Fruit fly (Drosophila melanogaster): ENCODE results near the gene cdm.

Gene cdm

DNA sequence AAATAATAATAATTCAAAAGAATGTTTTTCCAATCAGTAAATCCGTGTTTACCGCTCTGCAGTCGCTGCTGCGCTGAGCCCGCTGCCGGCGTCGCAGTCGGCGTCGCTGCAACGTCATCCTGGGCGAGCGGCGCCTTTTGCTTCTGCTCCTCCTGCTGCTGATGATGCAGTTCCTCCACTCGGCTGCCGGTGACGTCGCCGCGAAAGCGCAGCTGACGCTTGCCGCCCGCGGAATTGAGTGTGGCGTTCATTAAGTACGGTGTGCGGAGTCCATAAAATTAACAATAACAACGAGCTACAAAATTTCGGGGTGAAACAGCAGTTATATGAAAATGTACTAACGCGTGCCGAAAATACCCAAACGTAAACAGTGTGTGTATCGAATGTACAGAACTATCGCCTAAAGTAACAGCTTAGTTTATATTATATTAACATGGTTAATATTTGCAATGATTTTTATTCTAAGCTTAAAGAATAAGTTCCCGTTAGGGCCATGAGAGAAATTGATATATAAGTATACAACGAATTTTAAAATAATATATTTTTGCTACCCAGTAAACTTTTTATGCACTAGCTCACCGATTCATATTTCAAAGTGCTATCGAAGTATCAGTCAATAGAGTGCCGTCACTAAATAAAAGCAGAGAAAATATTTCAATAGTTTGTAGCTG lies 19.1 kb downstream of the cdm start, which contains the start of the genes CG7218 and Cbp20 (continued):
- TF ChIP-seq kay (GFP tag; optimal IDR thresholded peaks at IDR 0.05) (peak; percentile 44), stwl (tag; optimal IDR thresholded peaks at IDR 0.05) (peak; percentile 60), gfzf (GFP tag; optimal IDR thresholded peaks at IDR 0.05) (peak; percentile 73), fd102C (GFP tag; optimal IDR thresholded peaks at IDR 0.05) (no peak), sima (GFP tag; optimal IDR thresholded peaks at IDR 0.05) (no peak), CG13296 (GFP tag; optimal IDR thresholded peaks at IDR 0.05) (peak; percentile 61), CTCF (GFP tag; optimal IDR thresholded peaks at IDR 0.05) (no peak), sens-2 (GFP tag; IDR thresholded peaks at IDR 0.05) (peak; percentile 48; the same call in 1 of the 2 replicates), MTF-1 (GFP tag; optimal IDR thresholded peaks at IDR 0.05; ENCODE audit: borderline replicate concordance) (peak; percentile 14), chif (GFP tag; optimal IDR thresholded peaks at IDR 0.05) (peak; percentile 39 to 50), pnt (GFP tag; optimal IDR thresholded peaks at IDR 0.05) (peak; percentile 21), Dp (GFP tag; optimal IDR thresholded peaks at IDR 0.05) (peak; percentile 24), luna (GFP tag; optimal IDR thresholded peaks at IDR 0.05) (peak; percentile 14), ase (GFP tag; IDR thresholded peaks at IDR 0.05) (peak; percentile 68; the same call in 1 of the 3 replicates), Lim3 (GFP tag; IDR thresholded peaks at IDR 0.05) (no peak), kni (GFP tag; optimal IDR thresholded peaks at IDR 0.05) (peak; percentile 19), Jarid2 (GFP tag; optimal IDR thresholded peaks at IDR 0.05) (peak; percentile 31), D19A (tag; optimal IDR thresholded peaks at IDR 0.05) (peak; percentile 32), schlank (tag; optimal IDR thresholded peaks at IDR 0.05) (no peak), bowl (GFP tag; IDR thresholded peaks at IDR 0.05) (no peak), CG13424 (tag; optimal IDR thresholded peaks at IDR 0.05) (peak; percentile 78), HLH3B (GFP tag; IDR thresholded peaks at IDR 0.05) (peak; percentile 68), CG10274 (GFP tag; optimal IDR thresholded peaks at IDR 0.05) (no peak), CG9215 (GFP tag; IDR thresholded peaks at IDR 0.05) (peak; percentile 79), CG13775 (GFP tag; optimal IDR thresholded peaks at IDR 0.05) (peak; percentile 73), sna (GFP tag; IDR thresholded peaks at IDR 0.05; ENCODE audit: partially characterized antibody) (peak; percentile 89), bab2 (GFP tag; optimal IDR thresholded peaks at IDR 0.05) (peak; percentile 46), CG15479 (GFP tag; optimal IDR thresholded peaks at IDR 0.05) (no peak), CG12299 (tag; optimal IDR thresholded peaks at IDR 0.05) (peak; percentile 48), ERR (GFP tag; optimal IDR thresholded peaks at IDR 0.05) (no peak), sisA (GFP tag; IDR thresholded peaks at IDR 0.05) (peak; percentile 68), sob (GFP tag; IDR thresholded peaks at IDR 0.05) (peak; percentile 76), MBD-R2 (GFP tag; IDR thresholded peaks at IDR 0.05) (peak; percentile 83), TFAM (GFP tag; optimal IDR thresholded peaks at IDR 0.05) (no peak), grn (GFP tag; optimal IDR thresholded peaks at IDR 0.05) (no peak), Trl (optimal IDR thresholded peaks at IDR 0.05) (no peak), Trl (GFP tag; optimal IDR thresholded peaks at IDR 0.05) (peak; percentile 58), stc (GFP tag; IDR thresholded peaks at IDR 0.05) (no peak), toy (GFP tag; IDR thresholded peaks at IDR 0.05) (no peak), Opbp (GFP tag; IDR thresholded peaks at IDR 0.05; ENCODE audit: partially characterized antibody) (peak; percentile 70; the same call in 2 of the 3 replicates), Aef1 (GFP tag; IDR thresholded peaks at IDR 0.05) (peak; percentile 69; the same call in 2 of the 3 replicates), CG8765 (GFP tag; IDR thresholded peaks at IDR 0.05) (peak; percentile 60), trh (GFP tag; optimal IDR thresholded peaks at IDR 0.05) (no peak), Dek (tag; optimal IDR thresholded peaks at IDR 0.05) (peak; percentile 62), lab (GFP tag; optimal IDR thresholded peaks at IDR 0.05) (peak; percentile 82), CG1024 (GFP tag; IDR thresholded peaks at IDR 0.05) (peak; percentile 56; the same call in 1 of the 2 replicates), Hr39 (optimal IDR thresholded peaks at IDR 0.05) (no peak), CG7745 (tag; optimal IDR thresholded peaks at IDR 0.05) (no peak), BEAF-32 (GFP tag; optimal IDR thresholded peaks at IDR 0.05) (peak; percentile 94), dysf (GFP tag; IDR thresholded peaks at IDR 0.05) (peak; percentile 76), CG7987 (GFP tag; optimal IDR thresholded peaks at IDR 0.05) (peak; percentile 54)
